Worm (Caenorhabditis elegans) whole organism, L1 larva: ENCODE data around the gene wip-1.

Experiments
- ama-1 ChIP-seq: fragments of 150-350 bp; optimal IDR thresholded peaks from 2 replicates; lab custom pipeline; 2014
- efl-3 ChIP-seq: fragments of 200-800 bp; sonication (Bioruptor generic); optimal IDR thresholded peaks from 2 replicates; lab custom pipeline; 2018; ENCODE audit warnings: mild to moderate bottlenecking, missing genetic modification characterization, missing compliant biosample characterization
- fkh-10 ChIP-seq: sonication (generic microtip); optimal IDR thresholded peaks from 2 replicates; lab custom pipeline; 2017; ENCODE audit warnings: missing biosample characterization, missing genetic modification reagents, missing genetic modification characterization
- mdl-1 ChIP-seq, 2 experiments: fragments of 150-350 bp; optimal IDR thresholded peaks; 2 replicates each; lab custom pipeline; 2014 to 2017; ENCODE audit warnings: missing biosample characterization in 2 of 2, missing genetic modification characterization in 2 of 2, inconsistent platforms in 1 of 2
- nhr-71 ChIP-seq: sonication (generic microtip); optimal IDR thresholded peaks from 2 replicates; lab custom pipeline; 2016; ENCODE audit warnings: mild to moderate bottlenecking, missing genetic modification characterization, moderate library complexity, missing compliant biosample characterization
- nhr-76 ChIP-seq: sonication (generic microtip); optimal IDR thresholded peaks from 2 replicates; lab custom pipeline; 2017; ENCODE audit warnings: missing biosample characterization, missing genetic modification characterization
- pqm-1 ChIP-seq: sonication (generic microtip); optimal IDR thresholded peaks from 3 replicates; lab custom pipeline; 2017; ENCODE audit warnings: missing biosample characterization, missing genetic modification characterization
- unc-130 ChIP-seq: fragments of 150-350 bp; optimal IDR thresholded peaks from 2 replicates; lab custom pipeline; 2017; ENCODE audit warnings: missing biosample characterization, missing genetic modification characterization, inconsistent platforms
- zag-1 ChIP-seq: fragments of 150-350 bp; optimal IDR thresholded peaks from 2 replicates; lab custom pipeline; 2014; ENCODE audit warnings: missing biosample characterization, missing genetic modification characterization

- TF ChIP-seq zag-1 (tag; lab: Kevin White, UChicago) (no peak), nhr-71 (no peak), efl-3 (GFP tag; lab: Kevin White, UChicago) (no peak), ama-1 (lab: Kevin White, UChicago) (no peak), nhr-76 (tag; lab: Kevin White, UChicago) (no peak), fkh-10 (GFP tag; lab: Kevin White, UChicago) (no peak), pqm-1 (tag; lab: Kevin White, UChicago) (no peak), mdl-1 (tag; optimal IDR thresholded peaks at IDR 0.05; lab: Kevin White, UChicago) (no peak), unc-130 (no peak)
Observed at ce11 chrIII:4984444-4985086, 33.9 kb upstream of the wip-1 start, which contains the start of gene C27F2.7.
